Worm (Caenorhabditis elegans) whole organism, mixed stage, embryonic: ENCODE measurements around the gene F29F11.20.

Source experiments
- lin-13 ChIP-seq: fragments of 150-350 bp; optimal IDR thresholded peaks from 2 replicates; lab custom pipeline; 2014; ENCODE audit warnings: missing biosample characterization, missing genetic modification characterization
- lin-32 ChIP-seq: fragments of 200-800 bp; sonication (Bioruptor generic); optimal IDR thresholded peaks from 2 replicates; lab custom pipeline; 2018; ENCODE audit warnings: mild to moderate bottlenecking, missing genetic modification characterization, missing compliant biosample characterization
- tbx-8 ChIP-seq: fragments of 200-800 bp; sonication (Bioruptor generic); optimal IDR thresholded peaks from 2 replicates; lab custom pipeline; 2018; ENCODE audit warnings: mild to moderate bottlenecking, missing genetic modification characterization, moderate library complexity, missing compliant biosample characterization
- unc-39 ChIP-seq: fragments of 150-350 bp; optimal IDR thresholded peaks from 2 replicates; lab custom pipeline; 2014; ENCODE audit warnings: missing biosample characterization, missing genetic modification characterization

- no peak for TF ChIP-seq lin-13 (tag; lab: Kevin White, UChicago)
- TF ChIP-seq tbx-8 (GFP tag; lab: Kevin White, UChicago) = no peak
- no peak for TF ChIP-seq lin-32
- TF ChIP-seq unc-39 (tag; lab: Kevin White, UChicago) = no peak
Measured at ce11 chrV:10672601-10673000, 15.1 kb upstream of the F29F11.20 start.
